Fruit fly (Drosophila melanogaster): ENCODE results near the gene Afti.

Afti gene

DNA sequence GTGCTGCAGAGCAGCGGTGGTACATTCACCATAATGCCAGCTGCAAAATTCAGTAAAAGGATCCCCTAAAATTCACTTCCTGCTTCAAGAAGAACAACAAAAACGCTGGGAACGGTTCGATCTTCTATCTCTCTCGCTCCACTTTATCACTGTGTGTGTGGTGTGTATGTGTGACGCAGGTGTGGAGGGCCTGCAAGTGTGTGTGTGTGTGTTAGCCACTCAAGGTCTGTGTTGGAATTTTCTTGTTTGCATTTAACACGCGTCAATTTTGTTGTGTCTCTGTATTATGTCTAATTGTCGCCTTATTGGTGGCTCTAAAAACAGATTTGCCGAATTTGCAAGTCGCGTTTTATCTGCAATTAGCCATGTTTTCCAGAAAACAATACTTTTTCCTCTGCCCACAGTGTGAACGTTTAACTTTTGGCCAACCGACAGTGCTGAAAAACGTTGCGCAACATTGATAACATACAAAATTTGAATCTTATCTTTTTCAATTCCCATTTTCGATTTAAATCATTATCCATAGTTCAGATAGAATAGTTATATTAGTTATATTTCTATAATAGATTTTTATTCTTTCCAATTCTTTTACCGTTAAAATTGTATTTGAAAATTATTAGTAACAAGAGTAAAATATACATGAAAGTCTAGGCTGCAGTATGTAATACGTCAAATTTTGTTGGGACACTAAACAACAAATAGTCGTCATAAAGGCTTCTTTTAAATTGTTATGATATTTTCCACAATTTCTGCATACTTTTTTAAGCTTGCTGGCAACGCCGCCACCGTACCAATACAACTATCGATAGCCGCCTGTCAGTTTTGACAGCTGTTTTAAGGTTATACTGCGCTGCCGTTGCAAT is at the start of gene Afti, which contains the start of gene ATPsynE (continued):
- TF ChIP-seq CG9437 (GFP tag; optimal IDR thresholded peaks at IDR 0.05): peak; percentile 46
- TF ChIP-seq CG9817 (tag; optimal IDR thresholded peaks at IDR 0.05): peak; percentile 85
- TF ChIP-seq NfI (GFP tag; optimal IDR thresholded peaks at IDR 0.05): peak; percentile 79
- TF ChIP-seq gcm2 (GFP tag; optimal IDR thresholded peaks at IDR 0.05): no peak
- TF ChIP-seq ERR (GFP tag; optimal IDR thresholded peaks at IDR 0.05): peak; percentile 23
- peak; percentile 50; the same call in 1 of the 3 replicates for TF ChIP-seq H15 (GFP tag; IDR thresholded peaks at IDR 0.05)
- TF ChIP-seq CG7271 (tag; optimal IDR thresholded peaks at IDR 0.05): no peak
- peak; percentile 53 for TF ChIP-seq ewg (GFP tag; optimal IDR thresholded peaks at IDR 0.05)
- TF ChIP-seq kni (GFP tag; optimal IDR thresholded peaks at IDR 0.05): no peak
- peak; percentile 8 for TF ChIP-seq Hey (tag; optimal IDR thresholded peaks at IDR 0.05)
- TF ChIP-seq CG17829 (tag; optimal IDR thresholded peaks at IDR 0.05): peak; percentile 73
- TF ChIP-seq NFAT (GFP tag; IDR thresholded peaks at IDR 0.05): peak; percentile 65
- 0 out of 2 replicates have a peak, but pooled peaks have one; percentile 28 for TF ChIP-seq nerfin-2 (GFP tag; IDR thresholded peaks at IDR 0.05; ENCODE audit: partially characterized antibody)
- TF ChIP-seq kay (GFP tag; optimal IDR thresholded peaks at IDR 0.05): peak; percentile 25
- no peak for TF ChIP-seq insv (GFP tag; optimal IDR thresholded peaks at IDR 0.05)
- TF ChIP-seq CG6254 (GFP tag; optimal IDR thresholded peaks at IDR 0.05): peak; percentile 39
- TF ChIP-seq NC2β (GFP tag; optimal IDR thresholded peaks at IDR 0.05): peak; percentile 38
- TF ChIP-seq CG2116 (GFP tag; optimal IDR thresholded peaks at IDR 0.05): peak; percentile 68
- peak; percentile 76 for TF ChIP-seq lilli (GFP tag; optimal IDR thresholded peaks at IDR 0.05)
- peak; percentile 73 for TF ChIP-seq tgo (GFP tag; IDR thresholded peaks at IDR 0.05)
- TF ChIP-seq CG3281 (GFP tag; optimal IDR thresholded peaks at IDR 0.05): peak; percentile 71
- peak; percentile 65 for TF ChIP-seq slp2 (GFP tag; optimal IDR thresholded peaks at IDR 0.05)
- peak; percentile 33 for TF ChIP-seq CG10462 (GFP tag; optimal IDR thresholded peaks at IDR 0.05)
- no peak for TF ChIP-seq pita (GFP tag; optimal IDR thresholded peaks at IDR 0.05)
- 0 out of 2 replicates have a peak, but pooled peaks have one; percentile 14 for TF ChIP-seq CG16779 (GFP tag; IDR thresholded peaks at IDR 0.05)
- TF ChIP-seq btn (GFP tag; optimal IDR thresholded peaks at IDR 0.05): no peak
- no peak for TF ChIP-seq CG30431 (GFP tag; optimal IDR thresholded peaks at IDR 0.05)
- TF ChIP-seq Ets97D (GFP tag; optimal IDR thresholded peaks at IDR 0.05): peak; percentile 93
- TF ChIP-seq sim (GFP tag; IDR thresholded peaks at IDR 0.05): no peak
- TF ChIP-seq CG12236 (GFP tag; optimal IDR thresholded peaks at IDR 0.05): no peak
- no peak for TF ChIP-seq wek (GFP tag; optimal IDR thresholded peaks at IDR 0.05)
- peak in 1 of 3 experiments; percentile 55 for TF ChIP-seq lola (GFP tag; optimal IDR thresholded peaks at IDR 0.05)
- no peak; the same call in 1 of the 2 replicates for TF ChIP-seq Nf-YA (GFP tag; IDR thresholded peaks at IDR 0.05)
- peak; percentile 67 for TF ChIP-seq Opbp (GFP tag; IDR thresholded peaks at IDR 0.05; ENCODE audit: partially characterized antibody)
- TF ChIP-seq CG2120 (GFP tag; optimal IDR thresholded peaks at IDR 0.05): peak; percentile 79
- peak; percentile 69 for TF ChIP-seq CG18262 (tag; optimal IDR thresholded peaks at IDR 0.05)
- TF ChIP-seq crp (GFP tag; optimal IDR thresholded peaks at IDR 0.05): peak; percentile 24 to 79
- peak; percentile 48 for TF ChIP-seq CG10654 (GFP tag; optimal IDR thresholded peaks at IDR 0.05)
- no peak for TF ChIP-seq CG11723 (GFP tag; optimal IDR thresholded peaks at IDR 0.05)
- peak; percentile 59 for TF ChIP-seq CG14667 (GFP tag; IDR thresholded peaks at IDR 0.05)
- TF ChIP-seq psq (GFP tag; optimal IDR thresholded peaks at IDR 0.05): peak; percentile 20
- peak; percentile 72 for TF ChIP-seq HLH54F (GFP tag; optimal IDR thresholded peaks at IDR 0.05)
- TF ChIP-seq CG10979 (tag; optimal IDR thresholded peaks at IDR 0.05): peak; percentile 46
- TF ChIP-seq shn (GFP tag; optimal IDR thresholded peaks at IDR 0.05): peak; percentile 27
- TF ChIP-seq CG7357 (GFP tag; IDR thresholded peaks at IDR 0.05): peak; percentile 83
- TF ChIP-seq nerfin-1 (tag; optimal IDR thresholded peaks at IDR 0.05): peak; percentile 98
- no peak for TF ChIP-seq lbe (GFP tag; optimal IDR thresholded peaks at IDR 0.05)
- TF ChIP-seq Atf3 (GFP tag; optimal IDR thresholded peaks at IDR 0.05): peak; percentile 28

Data from whole organism, embryonic.